Worm (Caenorhabditis elegans) whole organism, midembryonic: ENCODE results near the gene btbd-10.

ENCODE experiments used
- T22C8.4 ChIP-seq: fragments of 200-800 bp; sonication (Bioruptor generic); IDR thresholded peaks from 2 replicates; pipeline ENCODE4 v1.3.6; 2022; ENCODE audit warnings: missing genetic modification characterization, missing compliant biosample characterization
- cog-1 ChIP-seq: sonication (generic microtip); optimal IDR thresholded peaks from 2 replicates; lab custom pipeline; 2016; ENCODE audit warnings: missing genetic modification characterization, missing compliant biosample characterization
- flt-1 ChIP-seq: fragments of 200-800 bp; sonication (Bioruptor generic); IDR thresholded peaks from 2 replicates; pipeline ENCODE4 v1.3.6; 2022; ENCODE audit warnings: missing genetic modification characterization, missing compliant biosample characterization
- klf-2 ChIP-seq: fragments of 200-800 bp; sonication (Bioruptor generic); conservative IDR thresholded peaks from 2 replicates; pipeline ENCODE4 v1.3.6; 2022; ENCODE audit warnings: missing genetic modification reagents, missing genetic modification characterization, missing compliant biosample characterization
- med-1 ChIP-seq: sonication (generic microtip); optimal IDR thresholded peaks from 2 replicates; lab custom pipeline; 2017; ENCODE audit warnings: missing genetic modification characterization, mild to moderate bottlenecking, missing compliant biosample characterization, antibody characterized with exemption, missing genetic modification reagents; ENCODE audit not compliant: insufficient read depth
- ref-1 ChIP-seq: fragments of 200-800 bp; sonication (Bioruptor generic); conservative IDR thresholded peaks from 2 replicates; pipeline ENCODE4 v1.3.6; 2022; ENCODE audit warnings: missing genetic modification reagents, missing genetic modification characterization, missing compliant biosample characterization
- tab-1 ChIP-seq: fragments of 200-800 bp; sonication (Bioruptor generic); IDR thresholded peaks from 2 replicates; pipeline ENCODE4 v1.3.6; 2022; ENCODE audit warnings: missing genetic modification characterization, missing compliant biosample characterization
- ztf-23 ChIP-seq: fragments of 200-800 bp; sonication (Bioruptor generic); IDR thresholded peaks from 2 replicates; pipeline ENCODE4 v1.3.6; 2022; ENCODE audit warnings: missing genetic modification reagents, missing genetic modification characterization, missing compliant biosample characterization
- ztf-29 ChIP-seq: fragments of 200-800 bp; sonication (Bioruptor generic); IDR thresholded peaks from 2 replicates; pipeline ENCODE4 v1.3.6; 2022; ENCODE audit warnings: missing genetic modification reagents, missing genetic modification characterization, missing compliant biosample characterization

btbd-10 gene

DNA sequence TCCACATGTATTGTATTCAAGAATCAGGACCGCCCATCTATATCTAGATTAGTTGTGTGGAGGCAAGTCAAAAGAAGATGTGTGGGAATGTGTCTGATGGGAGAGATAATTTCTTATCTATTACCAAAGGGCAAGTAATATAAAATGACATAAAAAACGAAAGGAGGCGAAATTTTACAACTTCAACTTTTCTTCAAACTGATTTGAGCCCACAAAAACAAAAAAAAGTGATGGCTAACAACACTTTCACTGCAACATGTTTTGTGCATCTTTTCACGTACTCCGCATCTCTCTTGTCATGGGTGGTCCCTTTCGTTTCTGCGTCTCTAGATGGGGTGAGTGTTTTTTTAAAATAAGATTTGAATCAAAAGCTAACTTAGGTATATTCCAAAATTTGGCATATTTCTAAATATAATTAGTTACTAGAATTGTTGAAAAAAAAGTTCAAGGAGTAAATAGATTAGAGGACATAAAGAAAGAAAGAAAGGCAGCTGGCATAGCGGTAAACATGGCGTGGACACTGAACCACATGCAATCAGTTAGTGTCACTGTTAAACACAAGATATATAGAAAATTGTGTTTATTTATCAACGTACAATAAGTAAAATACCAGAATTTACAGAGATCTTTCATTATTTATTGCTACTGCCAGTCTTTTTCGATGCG, 36.9 kb downstream of the btbd-10 start, which contains the start of gene ZK546.19:
ZK546.19 (plus strand) TSS at position 186 of the 666 bp plus-strand sequence.
- no peak for TF ChIP-seq ref-1
- TF ChIP-seq cog-1 (tag; lab: Kevin White, UChicago) = no peak
- TF ChIP-seq tab-1 (GFP tag; lab: Robert Waterston, UW) = no peak
- no peak for TF ChIP-seq T22C8.4 (GFP tag; lab: Robert Waterston, UW)
- TF ChIP-seq ztf-29 (GFP tag; lab: Robert Waterston, UW) = no peak
- TF ChIP-seq flt-1 (GFP tag; lab: Robert Waterston, UW) = no peak
- TF ChIP-seq med-1 = no peak
- no peak for TF ChIP-seq ztf-23 (GFP tag; lab: Robert Waterston, UW)
- TF ChIP-seq klf-2 (GFP tag; lab: Robert Waterston, UW) = no peak

DNA sequence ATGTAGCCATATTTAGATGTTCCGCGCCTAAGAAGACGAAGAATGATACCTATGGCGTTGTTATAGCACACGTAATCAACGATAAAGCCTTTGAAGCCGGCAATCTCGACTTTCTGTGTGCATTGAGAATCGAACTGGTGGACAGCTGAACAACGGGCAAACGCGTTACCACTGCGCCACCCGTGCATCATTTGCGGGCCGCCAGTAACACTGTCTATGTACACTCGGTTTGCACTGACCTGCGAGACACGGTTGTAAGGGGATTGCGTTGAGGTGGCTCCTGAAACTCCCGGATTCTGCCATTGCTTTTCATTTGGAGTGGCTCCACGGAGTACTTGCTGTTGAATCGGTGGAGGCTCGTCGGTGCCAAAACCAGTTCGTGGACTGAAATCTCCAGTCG, 37.6 kb downstream of the btbd-10 start:
- TF ChIP-seq ztf-29 (GFP tag; lab: Robert Waterston, UW) (peak; percentile 90), ref-1 (peak; percentile 66), med-1 (peak; percentile 27), klf-2 (GFP tag; lab: Robert Waterston, UW) (peak; percentile 51; the same call in 1 of the 2 replicates), cog-1 (tag; lab: Kevin White, UChicago) (peak; percentile 71), ztf-23 (GFP tag; lab: Robert Waterston, UW) (peak; percentile 80), tab-1 (GFP tag; lab: Robert Waterston, UW) (peak; percentile 88), T22C8.4 (GFP tag; lab: Robert Waterston, UW) (peak; percentile 42), flt-1 (GFP tag; lab: Robert Waterston, UW) (peak; percentile 93)

DNA sequence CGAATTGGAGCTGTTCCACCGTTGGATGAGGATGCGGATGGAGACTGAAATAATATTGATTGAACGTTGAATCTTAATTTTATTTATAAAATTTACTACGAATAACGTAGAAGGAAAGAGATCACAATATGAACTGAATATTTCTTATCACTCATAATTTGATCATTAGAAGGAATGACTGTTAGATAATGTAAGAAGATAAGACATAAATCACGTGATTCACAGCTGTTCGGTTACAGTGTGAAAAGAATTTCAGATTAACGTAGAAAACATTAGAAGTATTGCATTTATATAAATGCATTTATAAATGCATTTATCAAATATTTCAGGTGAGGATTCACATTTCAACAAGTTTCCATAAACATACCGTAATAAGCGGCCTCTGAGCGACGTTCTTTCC, 38.0 kb downstream of the btbd-10 start:
- TF ChIP-seq ref-1 (no peak), ztf-29 (GFP tag; lab: Robert Waterston, UW) (no peak), tab-1 (GFP tag; lab: Robert Waterston, UW) (no peak), med-1 (no peak), cog-1 (tag; lab: Kevin White, UChicago) (no peak), ztf-23 (GFP tag; lab: Robert Waterston, UW) (no peak), flt-1 (GFP tag; lab: Robert Waterston, UW) (no peak), T22C8.4 (GFP tag; lab: Robert Waterston, UW) (no peak), klf-2 (GFP tag; lab: Robert Waterston, UW) (no peak)

DNA sequence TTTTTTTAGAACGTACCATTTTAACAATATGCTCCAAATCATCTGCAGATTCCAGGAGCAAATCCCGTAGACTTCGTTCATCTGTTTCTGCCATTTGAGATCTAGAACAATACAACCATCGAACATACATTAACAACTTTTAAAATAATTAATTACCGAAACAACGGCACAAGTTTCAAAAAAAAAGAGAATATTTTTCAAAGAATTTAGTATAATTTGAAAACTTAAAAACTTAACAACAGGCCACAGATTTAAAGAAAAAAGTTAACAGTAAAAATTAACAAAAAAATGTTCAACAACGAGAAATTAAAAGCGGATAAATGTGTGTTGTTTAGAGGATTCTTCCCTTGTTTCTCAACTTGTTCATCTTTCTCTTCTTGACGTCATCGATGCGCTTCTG, 39.0 kb downstream of the btbd-10 start, which contains the start of gene mdt-4:
mdt-4 (minus strand) TSS at position 101 of the 400 bp plus-strand sequence.
- no peak for TF ChIP-seq med-1
- no peak for TF ChIP-seq ztf-29 (GFP tag; lab: Robert Waterston, UW)
- TF ChIP-seq cog-1 (tag; lab: Kevin White, UChicago) = no peak
- TF ChIP-seq T22C8.4 (GFP tag; lab: Robert Waterston, UW) = no peak
- TF ChIP-seq tab-1 (GFP tag; lab: Robert Waterston, UW) = no peak
- no peak for TF ChIP-seq ztf-23 (GFP tag; lab: Robert Waterston, UW)
- TF ChIP-seq klf-2 (GFP tag; lab: Robert Waterston, UW) = no peak
- TF ChIP-seq ref-1 = no peak
- TF ChIP-seq flt-1 (GFP tag; lab: Robert Waterston, UW) = no peak

DNA sequence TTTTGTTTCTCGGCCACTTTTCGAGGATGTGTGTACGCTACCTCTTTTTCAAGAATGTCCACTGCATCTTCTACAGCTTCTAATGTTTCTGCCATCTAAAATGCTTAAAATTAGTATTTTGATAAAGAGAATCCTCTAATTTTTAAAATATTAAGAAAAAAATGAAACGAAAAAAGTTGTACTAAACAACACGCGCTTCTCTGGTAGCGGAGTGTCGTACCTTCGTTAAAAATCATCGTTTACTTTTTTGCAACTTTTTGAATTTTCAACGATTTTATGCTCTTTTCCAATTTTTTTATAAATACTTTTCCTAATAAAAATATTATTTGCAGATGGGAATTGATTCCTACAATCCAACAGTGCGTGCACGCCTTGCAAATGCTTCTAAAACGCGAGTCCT, 40.9 kb downstream of the btbd-10 start, which contains the start of the genes gldi-11 and ZK546.2:
gldi-11 (minus strand) TSS at position 95 of the 400 bp plus-strand sequence.
ZK546.2 (plus strand) TSS at position 333 of the 400 bp plus-strand sequence.
- no peak for TF ChIP-seq tab-1 (GFP tag; lab: Robert Waterston, UW)
- TF ChIP-seq cog-1 (tag; lab: Kevin White, UChicago) = no peak
- TF ChIP-seq T22C8.4 (GFP tag; lab: Robert Waterston, UW) = no peak
- TF ChIP-seq ztf-29 (GFP tag; lab: Robert Waterston, UW) = no peak
- TF ChIP-seq ref-1 = no peak
- TF ChIP-seq ztf-23 (GFP tag; lab: Robert Waterston, UW) = no peak
- TF ChIP-seq klf-2 (GFP tag; lab: Robert Waterston, UW) = no peak
- no peak for TF ChIP-seq flt-1 (GFP tag; lab: Robert Waterston, UW)
- TF ChIP-seq med-1 = no peak

DNA sequence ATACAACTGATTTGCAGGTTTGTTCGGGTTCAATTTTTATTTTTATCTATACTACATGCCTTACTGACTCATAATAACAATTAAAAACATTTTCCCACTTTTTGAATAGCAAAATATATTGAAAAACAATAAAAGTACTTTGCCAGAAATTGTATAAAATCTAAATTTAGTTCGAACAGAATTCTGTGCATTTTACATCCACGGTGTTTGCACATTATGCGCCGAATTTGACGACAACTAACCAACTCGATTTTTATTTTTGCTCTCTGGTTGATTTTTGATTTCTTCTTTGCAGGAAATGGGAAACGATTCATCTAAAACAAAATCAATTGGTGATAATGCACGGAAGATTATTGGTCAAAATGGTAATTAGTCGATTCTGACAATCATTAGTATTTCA, 42.0 kb downstream of the btbd-10 start:
- TF ChIP-seq ztf-29 (GFP tag; lab: Robert Waterston, UW) (no peak), tab-1 (GFP tag; lab: Robert Waterston, UW) (no peak), ztf-23 (GFP tag; lab: Robert Waterston, UW) (no peak), T22C8.4 (GFP tag; lab: Robert Waterston, UW) (no peak), cog-1 (tag; lab: Kevin White, UChicago) (no peak), ref-1 (no peak)

DNA sequence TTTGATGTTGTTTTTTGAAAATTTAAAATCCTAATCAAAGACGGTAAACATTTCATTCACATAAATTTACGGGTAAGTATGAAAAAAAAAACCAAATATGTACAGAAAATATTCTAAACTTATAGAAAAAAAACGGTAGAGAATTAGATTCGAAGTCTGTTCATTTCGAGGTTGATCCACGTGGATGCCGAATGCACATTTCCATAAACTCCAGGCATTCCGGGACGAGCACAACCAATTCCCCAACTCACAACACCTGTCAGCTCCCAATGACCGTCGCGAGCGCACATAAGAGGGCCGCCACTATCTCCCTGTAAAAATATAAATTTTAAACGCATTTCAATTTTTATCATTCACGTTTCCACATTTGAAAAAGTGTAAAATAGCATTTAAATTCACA, 43.3 kb downstream of the btbd-10 start:
- TF ChIP-seq ztf-23 (GFP tag; lab: Robert Waterston, UW) = 0 out of 2 replicates have a peak, but pooled peaks have one; percentile 15
- TF ChIP-seq tab-1 (GFP tag; lab: Robert Waterston, UW) = no peak

DNA sequence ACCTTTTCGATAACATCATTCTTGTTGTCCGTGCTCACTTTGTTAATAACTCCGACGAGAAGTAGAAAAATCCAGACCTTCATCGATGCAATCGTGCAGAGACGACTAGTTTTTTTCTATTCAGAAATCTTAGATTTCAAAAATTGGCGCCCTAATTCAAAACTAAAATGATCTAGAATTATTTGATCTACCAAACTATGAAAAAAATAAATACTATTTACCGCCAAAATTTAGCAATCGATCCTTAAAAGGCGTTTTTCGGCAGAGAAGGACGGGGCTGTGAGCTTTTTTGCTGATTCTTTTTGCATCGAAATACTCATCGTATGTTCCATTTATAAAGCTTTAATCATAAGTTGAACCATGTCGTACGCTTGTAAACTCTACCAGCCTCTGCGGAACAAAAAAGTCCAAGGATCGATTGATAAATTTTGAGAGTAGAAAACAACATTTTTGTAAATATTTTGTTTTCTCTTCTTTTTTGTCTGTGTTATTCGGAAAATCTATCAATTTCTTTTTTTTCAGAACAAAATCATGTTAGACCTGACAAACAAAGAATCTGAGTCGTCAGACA, 44.7 kb downstream of the btbd-10 start, which contains the start of the genes try-1 and zyg-12:
try-1 (minus strand) TSS at position 148 of the 571 bp plus-strand sequence.
zyg-12 (plus strand) TSS at position 521 of the 571 bp plus-strand sequence.
- TF ChIP-seq cog-1 (tag; lab: Kevin White, UChicago) = no peak
- no peak for TF ChIP-seq tab-1 (GFP tag; lab: Robert Waterston, UW)
- no peak for TF ChIP-seq klf-2 (GFP tag; lab: Robert Waterston, UW)
- no peak for TF ChIP-seq flt-1 (GFP tag; lab: Robert Waterston, UW)
- TF ChIP-seq T22C8.4 (GFP tag; lab: Robert Waterston, UW) = no peak
- no peak for TF ChIP-seq ztf-23 (GFP tag; lab: Robert Waterston, UW)

DNA sequence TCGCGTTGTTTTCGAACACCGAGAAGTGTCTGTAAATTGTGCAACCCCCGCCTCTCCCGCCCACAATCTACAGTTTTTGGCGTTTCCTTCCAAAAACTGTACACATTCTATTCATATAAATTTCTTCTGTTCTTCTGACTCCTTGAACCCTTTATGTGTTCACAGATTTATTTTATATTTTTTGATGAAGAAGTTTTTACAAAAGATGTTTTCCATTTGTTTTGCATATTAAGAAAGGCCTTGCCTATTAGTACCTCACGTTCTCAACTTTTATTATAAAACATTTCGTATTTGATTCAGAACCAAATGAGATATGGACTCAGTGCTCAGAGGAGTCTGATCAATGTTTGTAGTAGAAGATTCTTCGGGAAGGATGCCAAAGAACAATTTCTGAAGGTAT, 48.5 kb downstream of the btbd-10 start, which contains the start of gene ndx-3:
ndx-3 (plus strand) TSS at position 301 of the 400 bp plus-strand sequence.
- TF ChIP-seq tab-1 (GFP tag; lab: Robert Waterston, UW) (no peak), T22C8.4 (GFP tag; lab: Robert Waterston, UW) (no peak), klf-2 (GFP tag; lab: Robert Waterston, UW) (no peak), med-1 (no peak), ztf-23 (GFP tag; lab: Robert Waterston, UW) (no peak), cog-1 (tag; lab: Kevin White, UChicago) (no peak), ref-1 (no peak), flt-1 (GFP tag; lab: Robert Waterston, UW) (no peak), ztf-29 (GFP tag; lab: Robert Waterston, UW) (no peak)
